Fruit fly (Drosophila melanogaster) whole organism, embryonic: ENCODE data around the gene Sodq.

ENCODE experiments used
- Aef1 ChIP-seq: fragments of 200-800 bp; sonication (Bioruptor generic); IDR thresholded peaks from 3 replicates; pipeline ENCODE4 v1.3.6; 2022; ENCODE audit warnings: missing biosample characterization, missing genetic modification characterization
- Asciz ChIP-seq: fragments of 200-800 bp; sonication (Bioruptor generic); optimal IDR thresholded peaks from 2 replicates; lab custom pipeline; 2017; ENCODE audit warnings: missing biosample characterization, mild to moderate bottlenecking, missing genetic modification characterization, missing genetic modification reagents
- CG11247 ChIP-seq: fragments of 200-800 bp; sonication (Bioruptor generic); IDR thresholded peaks from 2 replicates; pipeline ENCODE4 v1.3.6; 2022; ENCODE audit warnings: missing biosample characterization, missing genetic modification characterization
- CG1233 ChIP-seq: fragments of 200-800 bp; sonication (Bioruptor generic); optimal IDR thresholded peaks from 4 replicates; lab custom pipeline; 2018; ENCODE audit warnings: missing biosample characterization, mild to moderate bottlenecking, missing genetic modification characterization
- CG13775 ChIP-seq: fragments of 200-800 bp; sonication (Bioruptor generic); optimal IDR thresholded peaks from 3 replicates; lab custom pipeline; 2017; ENCODE audit warnings: missing biosample characterization, mild to moderate bottlenecking, missing genetic modification characterization
- CG14050 ChIP-seq: fragments of 200-800 bp; sonication (Bioruptor generic); IDR thresholded peaks from 3 replicates; pipeline ENCODE4 v1.3.6; 2022; ENCODE audit warnings: missing biosample characterization, missing genetic modification characterization
- CG1602 ChIP-seq: fragments of 200-800 bp; sonication (Bioruptor generic); optimal IDR thresholded peaks from 3 replicates; lab custom pipeline; 2016; ENCODE audit warnings: missing biosample characterization, missing genetic modification characterization
- CG1647 ChIP-seq: fragments of 200-800 bp; sonication (Bioruptor generic); optimal IDR thresholded peaks from 3 replicates; lab custom pipeline; 2016; ENCODE audit warnings: missing biosample characterization, missing genetic modification characterization
- CG17385 ChIP-seq: fragments of 200-800 bp; sonication (Bioruptor generic); optimal IDR thresholded peaks from 3 replicates; lab custom pipeline; 2018; ENCODE audit warnings: missing biosample characterization, mild to moderate bottlenecking, missing genetic modification characterization
- CG17912 ChIP-seq: fragments of 200-800 bp; sonication (Bioruptor generic); optimal IDR thresholded peaks from 2 replicates; lab custom pipeline; 2018; ENCODE audit warnings: missing biosample characterization, mild to moderate bottlenecking, missing genetic modification characterization
- CG2889 ChIP-seq: fragments of 200-800 bp; sonication (Bioruptor generic); IDR thresholded peaks from 3 replicates; pipeline ENCODE4 v1.3.6; 2022; ENCODE audit warnings: missing biosample characterization, missing genetic modification characterization
- CG30431 ChIP-seq: fragments of 200-800 bp; sonication (Bioruptor generic); optimal IDR thresholded peaks from 2 replicates; lab custom pipeline; 2017; ENCODE audit warnings: missing biosample characterization, missing genetic modification characterization
- CG31365 ChIP-seq: fragments of 200-800 bp; sonication (Bioruptor generic); optimal IDR thresholded peaks from 2 replicates; lab custom pipeline; 2018; ENCODE audit warnings: missing biosample characterization, mild to moderate bottlenecking, missing genetic modification characterization
- CG3281 ChIP-seq: fragments of 200-800 bp; sonication (Bioruptor generic); optimal IDR thresholded peaks from 3 replicates; lab custom pipeline; 2017; ENCODE audit warnings: missing biosample characterization, mild to moderate bottlenecking, missing genetic modification characterization
- CG34422 ChIP-seq: fragments of 200-800 bp; sonication (Bioruptor generic); IDR thresholded peaks from 3 replicates; pipeline ENCODE4 v1.3.6; 2022; ENCODE audit warnings: missing biosample characterization, missing genetic modification characterization
- CG4360 ChIP-seq: fragments of 200-800 bp; sonication (Bioruptor generic); IDR thresholded peaks from 2 replicates; pipeline ENCODE4 v1.3.6; 2022; ENCODE audit warnings: missing biosample characterization, missing genetic modification characterization
- CG4707 ChIP-seq: fragments of 200-800 bp; sonication (Bioruptor generic); optimal IDR thresholded peaks from 2 replicates; lab custom pipeline; 2018; ENCODE audit warnings: missing biosample characterization, mild to moderate bottlenecking, missing genetic modification characterization, moderate library complexity
- CG6654 ChIP-seq: fragments of 200-800 bp; sonication (Bioruptor generic); optimal IDR thresholded peaks from 2 replicates; lab custom pipeline; 2017; ENCODE audit warnings: missing biosample characterization, mild to moderate bottlenecking, missing genetic modification characterization
- CG6683 ChIP-seq: fragments of 200-800 bp; sonication (Bioruptor generic); optimal IDR thresholded peaks from 2 replicates; lab custom pipeline; 2017; ENCODE audit warnings: missing biosample characterization, mild to moderate bottlenecking, missing genetic modification characterization, missing genetic modification reagents
- CG6854 ChIP-seq: fragments of 200-800 bp; sonication (Bioruptor generic); optimal IDR thresholded peaks from 3 replicates; lab custom pipeline; 2017; ENCODE audit warnings: missing biosample characterization, mild to moderate bottlenecking, missing genetic modification characterization
- CG7745 ChIP-seq: fragments of 200-800 bp; sonication (Bioruptor generic); optimal IDR thresholded peaks from 2 replicates; lab custom pipeline; 2018; ENCODE audit warnings: missing biosample characterization, mild to moderate bottlenecking, missing genetic modification characterization, moderate library complexity
- CG8089 ChIP-seq: fragments of 200-800 bp; sonication (Bioruptor generic); optimal IDR thresholded peaks from 3 replicates; lab custom pipeline; 2016; ENCODE audit warnings: missing biosample characterization, missing genetic modification characterization
- CHES-1-like ChIP-seq: fragments of 200-800 bp; sonication (Bioruptor generic); optimal IDR thresholded peaks from 2 replicates; lab custom pipeline; 2016; ENCODE audit warnings: missing biosample characterization, missing genetic modification characterization
- Camta ChIP-seq: fragments of 200-800 bp; sonication (Bioruptor generic); optimal IDR thresholded peaks from 2 replicates; lab custom pipeline; 2016; ENCODE audit warnings: missing biosample characterization, missing genetic modification characterization
- CkIIα-i1 ChIP-seq: fragments of 200-800 bp; sonication (Bioruptor generic); IDR thresholded peaks from 2 replicates; pipeline ENCODE4 v1.3.6; 2022; ENCODE audit warnings: missing biosample characterization, missing genetic modification characterization
- D19A ChIP-seq: fragments of 200-800 bp; optimal IDR thresholded peaks from 3 replicates; lab custom pipeline; 2019; ENCODE audit warnings: missing biosample characterization, mild to moderate bottlenecking, missing genetic modification characterization, moderate library complexity
- D19B ChIP-seq: fragments of 200-800 bp; sonication (Bioruptor generic); optimal IDR thresholded peaks from 2 replicates; lab custom pipeline; 2017; ENCODE audit warnings: missing biosample characterization, mild to moderate bottlenecking, missing genetic modification characterization
- Dip2 ChIP-seq: fragments of 200-800 bp; sonication (Bioruptor generic); IDR thresholded peaks from 2 replicates; pipeline ENCODE4 v1.3.6; 2022; ENCODE audit warnings: missing biosample characterization, missing genetic modification characterization
- Max ChIP-seq: fragments of 200-800 bp; sonication (Bioruptor generic); optimal IDR thresholded peaks from 2 replicates; lab custom pipeline; 2016; ENCODE audit warnings: missing biosample characterization, mild to moderate bottlenecking, missing genetic modification characterization
- Neu2 ChIP-seq: fragments of 200-800 bp; sonication (Bioruptor generic); optimal IDR thresholded peaks from 3 replicates; lab custom pipeline; 2016; ENCODE audit warnings: missing biosample characterization, missing genetic modification characterization, borderline replicate concordance
- Poxn ChIP-seq: fragments of 200-800 bp; sonication (Bioruptor generic); IDR thresholded peaks from 2 replicates; pipeline ENCODE4 v1.3.6; 2022; ENCODE audit warnings: missing biosample characterization, missing genetic modification characterization
- Rfx ChIP-seq: fragments of 200-800 bp; sonication (Bioruptor generic); IDR thresholded peaks from 2 replicates; pipeline ENCODE4 v1.3.6; 2022; ENCODE audit warnings: missing biosample characterization, missing genetic modification characterization
- Usf ChIP-seq: fragments of 200-800 bp; sonication (Bioruptor generic); optimal IDR thresholded peaks from 2 replicates; lab custom pipeline; 2017; ENCODE audit warnings: missing genotype, missing biosample characterization, missing genetic modification characterization
- disco-r ChIP-seq: fragments of 200-800 bp; sonication (Bioruptor generic); optimal IDR thresholded peaks from 2 replicates; lab custom pipeline; 2016; ENCODE audit warnings: missing biosample characterization, missing genetic modification characterization
- fd3F ChIP-seq: fragments of 200-800 bp; sonication (Bioruptor generic); optimal IDR thresholded peaks from 2 replicates; lab custom pipeline; 2018; ENCODE audit warnings: missing biosample characterization, mild to moderate bottlenecking, missing genetic modification characterization, moderate library complexity
- gem ChIP-seq: fragments of 200-800 bp; sonication (Bioruptor generic); optimal IDR thresholded peaks from 2 replicates; lab custom pipeline; 2019; ENCODE audit warnings: missing biosample characterization, mild to moderate bottlenecking, missing genetic modification characterization, moderate library complexity
- grau ChIP-seq: fragments of 200-800 bp; optimal IDR thresholded peaks from 3 replicates; lab custom pipeline; 2019; ENCODE audit warnings: missing biosample characterization, mild to moderate bottlenecking, missing genetic modification characterization, moderate library complexity
- gsb ChIP-seq: fragments of 200-800 bp; sonication (Bioruptor generic); IDR thresholded peaks from 2 replicates; pipeline ENCODE4 v1.3.6; 2022; ENCODE audit warnings: missing biosample characterization, missing genetic modification characterization
- ken ChIP-seq: fragments of 200-800 bp; sonication (Bioruptor generic); IDR thresholded peaks from 3 replicates; pipeline ENCODE4 v1.3.6; 2022; ENCODE audit warnings: missing biosample characterization, missing genetic modification characterization
- lab ChIP-seq: fragments of 200-800 bp; sonication (Bioruptor generic); optimal IDR thresholded peaks from 3 replicates; lab custom pipeline; 2017; ENCODE audit warnings: missing biosample characterization, missing genetic modification characterization, mild to moderate bottlenecking, moderate library complexity, missing genetic modification reagents
- odd ChIP-seq: fragments of 200-800 bp; sonication (Bioruptor generic); optimal IDR thresholded peaks from 2 replicates; lab custom pipeline; 2017; ENCODE audit warnings: missing biosample characterization, mild to moderate bottlenecking, missing genetic modification characterization
- onecut ChIP-seq: fragments of 200-800 bp; sonication (Bioruptor generic); IDR thresholded peaks from 2 replicates; pipeline ENCODE4 v1.3.6; 2022; ENCODE audit warnings: missing biosample characterization, missing genetic modification characterization
- seq ChIP-seq: fragments of 200-800 bp; sonication (Bioruptor generic); IDR thresholded peaks from 2 replicates; pipeline ENCODE4 v1.3.6; 2022; ENCODE audit warnings: missing biosample characterization, missing genetic modification characterization
- sug ChIP-seq: fragments of 200-800 bp; optimal IDR thresholded peaks from 2 replicates; lab custom pipeline; 2019; ENCODE audit warnings: missing biosample characterization, mild to moderate bottlenecking, missing genetic modification characterization, moderate library complexity
- tgo ChIP-seq: fragments of 200-800 bp; sonication (Bioruptor generic); IDR thresholded peaks from 3 replicates; pipeline ENCODE4 v1.3.6; 2022; ENCODE audit warnings: missing biosample characterization, missing genetic modification characterization
- tin ChIP-seq: fragments of 200-800 bp; sonication (Bioruptor generic); optimal IDR thresholded peaks from 3 replicates; lab custom pipeline; 2016; ENCODE audit warnings: missing biosample characterization, missing genetic modification characterization
- tna ChIP-seq: fragments of 200-800 bp; sonication (Bioruptor generic); IDR thresholded peaks from 2 replicates; pipeline ENCODE4 v1.3.6; 2022; ENCODE audit warnings: missing biosample characterization, missing genetic modification characterization; ENCODE audit not compliant: partially characterized antibody
- trh ChIP-seq: fragments of 200-800 bp; sonication (Bioruptor generic); optimal IDR thresholded peaks from 2 replicates; lab custom pipeline; 2016; ENCODE audit warnings: missing biosample characterization, missing genetic modification characterization
- wek ChIP-seq: fragments of 200-800 bp; sonication (Bioruptor generic); optimal IDR thresholded peaks from 3 replicates; lab custom pipeline; 2018; ENCODE audit warnings: missing biosample characterization, mild to moderate bottlenecking, missing genetic modification characterization, moderate library complexity
- zen2 ChIP-seq: fragments of 200-800 bp; sonication (Bioruptor generic); IDR thresholded peaks from 3 replicates; pipeline ENCODE4 v1.3.6; 2022; ENCODE audit warnings: missing biosample characterization, missing genetic modification characterization; ENCODE audit not compliant: partially characterized antibody

Sodq gene

DNA sequence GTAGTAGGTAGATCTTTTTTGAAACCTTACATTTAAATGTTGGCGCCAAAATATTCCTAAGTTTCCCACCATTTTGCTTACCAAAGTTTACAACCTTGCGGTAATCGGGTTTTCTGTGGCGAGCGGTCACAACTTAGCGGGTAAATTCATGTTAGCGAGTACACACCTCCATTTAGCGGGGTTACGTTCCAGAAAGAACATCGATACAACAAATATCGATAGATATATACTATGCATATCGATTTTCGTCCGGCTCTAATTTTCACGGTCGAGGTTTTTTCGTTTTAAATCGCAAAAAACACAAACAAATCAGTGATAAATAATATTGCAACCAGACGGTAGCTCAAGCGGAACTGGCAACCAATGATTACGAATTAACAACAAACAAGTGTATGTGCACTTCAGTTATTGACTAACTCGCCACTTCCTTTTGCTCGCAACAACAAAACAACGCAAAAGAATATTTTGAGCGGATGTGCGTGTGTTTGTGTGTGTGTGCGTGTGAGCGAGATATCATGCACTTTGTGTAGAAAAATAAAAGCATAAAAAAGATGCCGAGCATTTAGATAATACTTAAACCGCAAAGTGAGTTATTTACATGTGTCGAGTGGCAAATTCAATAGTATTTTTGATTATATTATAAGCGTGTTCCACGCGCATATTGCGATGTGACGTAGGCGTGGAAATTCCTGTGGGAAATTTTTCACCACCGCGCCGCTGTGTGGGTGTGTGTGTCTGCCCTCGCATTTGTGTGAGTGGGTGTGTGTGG, 7.1 kb upstream of the Sodq start, which contains the start of gene Lnk (continued):
- TF ChIP-seq Dip2 (GFP tag; lab: Robert Waterston, UW) (no peak), tin (GFP tag; lab: Kevin White, UChicago) (no peak), Usf (no peak), CG4707 (GFP tag; lab: Kevin White, UChicago) (no peak), CG8089 (no peak), Asciz (GFP tag; lab: Kevin White, UChicago) (no peak), D19A (tag; lab: Kevin White, UChicago) (no peak), CG1602 (no peak), CG30431 (GFP tag; lab: Kevin White, UChicago) (no peak), CG6654 (no peak), CG17912 (GFP tag; lab: Kevin White, UChicago) (peak; percentile 18), ken (GFP tag; lab: Robert Waterston, UW) (no peak), CG4360 (peak; percentile 34; the same call in 1 of the 2 replicates), CG11247 (GFP tag; lab: Robert Waterston, UW) (no peak), onecut (no peak), CG3281 (GFP tag; lab: Kevin White, UChicago) (no peak), CG34422 (GFP tag; lab: Robert Waterston, UW) (no peak), D19B (GFP tag; lab: Kevin White, UChicago) (no peak), CG1233 (GFP tag; lab: Kevin White, UChicago) (no peak), gem (tag; lab: Kevin White, UChicago) (no peak), tna (peak; percentile 81), CHES-1-like (GFP tag; lab: Kevin White, UChicago) (peak; percentile 15), tgo (GFP tag; lab: Robert Waterston, UW) (no peak), Neu2 (no peak), CG2889 (no peak), Rfx (GFP tag; lab: Robert Waterston, UW) (peak; percentile 61), Poxn (no peak), CG14050 (no peak), Camta (GFP tag; lab: Kevin White, UChicago) (no peak), seq (GFP tag; lab: Robert Waterston, UW) (no peak), CG17385 (GFP tag; lab: Kevin White, UChicago) (no peak), lab (no peak), Aef1 (peak; percentile 60; the same call in 2 of the 3 replicates), wek (GFP tag; lab: Kevin White, UChicago) (peak; percentile 4), Max (GFP tag; lab: Kevin White, UChicago) (peak; percentile 32), disco-r (GFP tag; lab: Kevin White, UChicago) (no peak), grau (tag; lab: Kevin White, UChicago) (no peak), sug (peak; percentile 20), CG6683 (no peak), gsb (GFP tag; lab: Robert Waterston, UW) (no peak), CG6854 (GFP tag; lab: Kevin White, UChicago) (peak; percentile 18), odd (peak; percentile 39), CG31365 (tag; lab: Kevin White, UChicago) (peak; percentile 38), zen2 (GFP tag; lab: Robert Waterston, UW) (no peak; the same call in 2 of the 3 replicates), fd3F (GFP tag; lab: Kevin White, UChicago) (no peak), CG7745 (tag; lab: Kevin White, UChicago) (no peak), CG1647 (GFP tag; lab: Kevin White, UChicago) (peak; percentile 2), trh (GFP tag; lab: Kevin White, UChicago) (peak; percentile 17), CG13775 (no peak), CkIIα-i1 (GFP tag; lab: Robert Waterston, UW) (no peak)
